Worm (Caenorhabditis elegans) whole organism, young adult: ENCODE results near the gene ZC190.10.

Source experiments
- B0019.2 ChIP-seq: fragments of 200-800 bp; sonication (Bioruptor generic); conservative IDR thresholded peaks from 2 replicates; pipeline ENCODE4 v1.3.6; 2022; ENCODE audit warnings: missing genetic modification reagents, missing genetic modification characterization, missing compliant biosample characterization
- B0336.3 ChIP-seq: fragments of 200-800 bp; sonication (Bioruptor generic); IDR thresholded peaks from 2 replicates; pipeline ENCODE4 v1.3.6; 2022; ENCODE audit warnings: missing genetic modification characterization, missing compliant biosample characterization
- C17E4.6 ChIP-seq: fragments of 200-800 bp; sonication (Bioruptor generic); IDR thresholded peaks from 2 replicates; pipeline ENCODE4 v1.3.6; 2022; ENCODE audit warnings: missing genetic modification reagents, missing genetic modification characterization, missing compliant biosample characterization
- F23B12.7 ChIP-seq: sonication (generic microtip); optimal IDR thresholded peaks from 2 replicates; lab custom pipeline; 2017; ENCODE audit warnings: missing genetic modification characterization, mild to moderate bottlenecking, missing compliant biosample characterization, antibody characterized with exemption, moderate library complexity; ENCODE audit not compliant: insufficient read depth
- F33H1.4 ChIP-seq: fragments of 200-800 bp; sonication (Bioruptor generic); IDR thresholded peaks from 2 replicates; pipeline ENCODE4 v1.3.6; 2022; ENCODE audit warnings: missing genetic modification reagents, missing genetic modification characterization, missing compliant biosample characterization
- F39B2.1 ChIP-seq: fragments of 200-800 bp; sonication (Bioruptor generic); IDR thresholded peaks from 2 replicates; pipeline ENCODE4 v1.3.6; 2022; ENCODE audit warnings: missing genetic modification reagents, missing genetic modification characterization, missing compliant biosample characterization
- F57C9.4 ChIP-seq: sonication (generic microtip); optimal IDR thresholded peaks from 2 replicates; lab custom pipeline; 2017; ENCODE audit warnings: mild to moderate bottlenecking, missing genetic modification characterization, missing compliant biosample characterization
- Y56A3A.18 ChIP-seq: fragments of 200-800 bp; sonication (Bioruptor generic); IDR thresholded peaks from 2 replicates; pipeline ENCODE4 v1.3.6; 2022; ENCODE audit warnings: missing genetic modification reagents, missing genetic modification characterization, missing compliant biosample characterization
- Y79H2A.3 ChIP-seq: fragments of 200-800 bp; sonication (Bioruptor generic); conservative IDR thresholded peaks from 2 replicates; pipeline ENCODE4 v1.3.6; 2022; ENCODE audit warnings: missing genetic modification reagents, missing genetic modification characterization, missing compliant biosample characterization
- ZK185.1 ChIP-seq: sonication (generic microtip); optimal IDR thresholded peaks from 2 replicates; lab custom pipeline; 2016; ENCODE audit warnings: mild to moderate bottlenecking, missing genetic modification characterization, missing compliant biosample characterization; ENCODE audit not compliant: poor library complexity, severe bottlenecking
- aptf-2 ChIP-seq: fragments of 200-800 bp; sonication (Bioruptor generic); conservative IDR thresholded peaks from 2 replicates; pipeline ENCODE4 v1.3.6; 2022; ENCODE audit warnings: missing genetic modification reagents, missing genetic modification characterization, missing compliant biosample characterization
- atf-7 ChIP-seq: sonication (generic microtip); optimal IDR thresholded peaks from 2 replicates; lab custom pipeline; 2017; ENCODE audit warnings: mild to moderate bottlenecking, missing genetic modification characterization, missing compliant biosample characterization
- athp-1 ChIP-seq: sonication (generic microtip); optimal IDR thresholded peaks from 2 replicates; lab custom pipeline; 2017; ENCODE audit warnings: mild to moderate bottlenecking, missing genetic modification characterization, missing compliant biosample characterization
- attf-6 ChIP-seq: fragments of 200-800 bp; sonication (Bioruptor generic); IDR thresholded peaks from 2 replicates; pipeline ENCODE4 v1.3.6; 2022; ENCODE audit warnings: missing genetic modification reagents, missing genetic modification characterization, missing compliant biosample characterization
- bed-1 ChIP-seq: fragments of 200-800 bp; sonication (Bioruptor generic); IDR thresholded peaks from 2 replicates; pipeline ENCODE4 v1.3.6; 2022; ENCODE audit warnings: missing genetic modification reagents, missing genetic modification characterization, missing compliant biosample characterization
- bed-2 ChIP-seq: fragments of 200-800 bp; sonication (Bioruptor generic); IDR thresholded peaks from 2 replicates; pipeline ENCODE4 v1.3.6; 2022; ENCODE audit warnings: missing genetic modification reagents, missing genetic modification characterization, missing compliant biosample characterization
- ceh-58 ChIP-seq: fragments of 200-800 bp; sonication (Bioruptor generic); IDR thresholded peaks from 2 replicates; pipeline ENCODE4 v1.3.6; 2022; ENCODE audit warnings: missing genetic modification characterization, missing compliant biosample characterization
- ceh-91 ChIP-seq: fragments of 200-800 bp; sonication (Bioruptor generic); IDR thresholded peaks from 2 replicates; pipeline ENCODE4 v1.3.6; 2022; ENCODE audit warnings: missing genetic modification reagents, missing genetic modification characterization, missing compliant biosample characterization
- dpl-1 ChIP-seq: fragments of 150-350 bp; optimal IDR thresholded peaks from 2 replicates; lab custom pipeline; 2014; ENCODE audit warnings: missing biosample characterization, missing genetic modification reagents, missing genetic modification characterization
- egl-18 ChIP-seq: fragments of 200-800 bp; sonication (Bioruptor generic); IDR thresholded peaks from 2 replicates; pipeline ENCODE4 v1.3.6; 2022; ENCODE audit warnings: missing genetic modification reagents, missing genetic modification characterization, missing compliant biosample characterization
- egrh-3 ChIP-seq: fragments of 200-800 bp; sonication (Bioruptor generic); IDR thresholded peaks from 2 replicates; pipeline ENCODE4 v1.3.6; 2022; ENCODE audit warnings: missing genetic modification reagents, missing genetic modification characterization, missing compliant biosample characterization
- ekl-4 ChIP-seq: fragments of 200-800 bp; sonication (Bioruptor generic); IDR thresholded peaks from 2 replicates; pipeline ENCODE4 v1.3.6; 2022; ENCODE audit warnings: missing genetic modification reagents, missing genetic modification characterization, missing compliant biosample characterization
- hlh-12 ChIP-seq: sonication (generic microtip); optimal IDR thresholded peaks from 2 replicates; lab custom pipeline; 2016; ENCODE audit warnings: missing genetic modification characterization, missing compliant biosample characterization
- lag-1 ChIP-seq: fragments of 200-800 bp; sonication (Bioruptor generic); IDR thresholded peaks from 2 replicates; pipeline ENCODE4 v1.3.6; 2022; ENCODE audit warnings: missing genetic modification reagents, missing genetic modification characterization, missing compliant biosample characterization
- lin-26 ChIP-seq: fragments of 200-800 bp; sonication (Bioruptor generic); IDR thresholded peaks from 2 replicates; pipeline ENCODE4 v1.3.6; 2022; ENCODE audit warnings: missing genetic modification reagents, missing genetic modification characterization, missing compliant biosample characterization
- madf-3 ChIP-seq: fragments of 200-800 bp; sonication (Bioruptor generic); IDR thresholded peaks from 2 replicates; pipeline ENCODE4 v1.3.6; 2022; ENCODE audit warnings: missing genetic modification reagents, missing genetic modification characterization, missing compliant biosample characterization
- madf-6 ChIP-seq: fragments of 200-800 bp; sonication (Bioruptor generic); IDR thresholded peaks from 2 replicates; pipeline ENCODE4 v1.3.6; 2022; ENCODE audit warnings: missing genetic modification reagents, missing genetic modification characterization, missing compliant biosample characterization
- madf-8 ChIP-seq: fragments of 200-800 bp; sonication (Bioruptor generic); conservative IDR thresholded peaks from 2 replicates; pipeline ENCODE4 v1.3.6; 2022; ENCODE audit warnings: missing genetic modification reagents, missing genetic modification characterization, missing compliant biosample characterization
- nfya-2 ChIP-seq: fragments of 200-800 bp; sonication (Bioruptor generic); IDR thresholded peaks from 2 replicates; pipeline ENCODE4 v1.3.6; 2022; ENCODE audit warnings: missing genetic modification reagents, missing genetic modification characterization, missing compliant biosample characterization
- nhr-179 ChIP-seq: sonication (generic microtip); optimal IDR thresholded peaks from 2 replicates; lab custom pipeline; 2016; ENCODE audit warnings: mild to moderate bottlenecking, missing genetic modification characterization, missing compliant biosample characterization
- nhr-27 ChIP-seq: fragments of 200-800 bp; sonication (Bioruptor generic); optimal IDR thresholded peaks from 2 replicates; lab custom pipeline; 2018; ENCODE audit warnings: mild to moderate bottlenecking, missing genetic modification characterization, moderate library complexity, missing compliant biosample characterization
- nhr-80 ChIP-seq: sonication (generic microtip); optimal IDR thresholded peaks from 2 replicates; lab custom pipeline; 2016; ENCODE audit warnings: missing genetic modification characterization, missing compliant biosample characterization
- pbrm-1 ChIP-seq: fragments of 200-800 bp; sonication (Bioruptor generic); IDR thresholded peaks from 2 replicates; pipeline ENCODE4 v1.3.6; 2022; ENCODE audit warnings: missing genetic modification reagents, missing genetic modification characterization, missing compliant biosample characterization
- rcor-1 ChIP-seq: fragments of 200-800 bp; sonication (Bioruptor generic); IDR thresholded peaks from 2 replicates; pipeline ENCODE4 v1.3.6; 2022; ENCODE audit warnings: missing genetic modification reagents, missing genetic modification characterization, missing compliant biosample characterization
- repo-1 ChIP-seq: sonication (generic microtip); optimal IDR thresholded peaks from 2 replicates; lab custom pipeline; 2017; ENCODE audit warnings: mild to moderate bottlenecking, missing genetic modification characterization, missing compliant biosample characterization
- sea-2 ChIP-seq: fragments of 200-800 bp; sonication (Bioruptor generic); IDR thresholded peaks from 2 replicates; pipeline ENCODE4 v1.3.6; 2022; ENCODE audit warnings: missing genetic modification characterization, missing compliant biosample characterization
- snpc-1.1 ChIP-seq: sonication (generic microtip); optimal IDR thresholded peaks from 2 replicates; lab custom pipeline; 2017; ENCODE audit warnings: missing genetic modification characterization, mild to moderate bottlenecking, missing compliant biosample characterization, antibody characterized with exemption, moderate library complexity, missing genotype, missing genetic modification reagents; ENCODE audit not compliant: insufficient read depth
- tbx-9 ChIP-seq: sonication (generic microtip); optimal IDR thresholded peaks from 2 replicates; lab custom pipeline; 2016; ENCODE audit warnings: borderline replicate concordance, missing genetic modification characterization, inconsistent platforms, missing compliant biosample characterization
- tlf-1 ChIP-seq: fragments of 200-800 bp; sonication (Bioruptor generic); optimal IDR thresholded peaks from 2 replicates; lab custom pipeline; 2018; ENCODE audit warnings: mild to moderate bottlenecking, missing genetic modification characterization, missing compliant biosample characterization
- unc-62 ChIP-seq: fragments of 150-350 bp; optimal IDR thresholded peaks from 2 replicates; lab custom pipeline; 2014; ENCODE audit warnings: missing biosample characterization, missing genetic modification reagents, missing genetic modification characterization
- zim-3 ChIP-seq: sonication (generic microtip); optimal IDR thresholded peaks from 2 replicates; lab custom pipeline; 2017; ENCODE audit warnings: mild to moderate bottlenecking, missing genetic modification characterization, moderate library complexity, missing compliant biosample characterization
- ztf-18 ChIP-seq: sonication (generic microtip); optimal IDR thresholded peaks from 2 replicates; lab custom pipeline; 2016; ENCODE audit warnings: missing genotype, mild to moderate bottlenecking, missing genetic modification characterization, missing compliant biosample characterization
- ztf-22 ChIP-seq: fragments of 200-800 bp; sonication (Bioruptor generic); optimal IDR thresholded peaks from 2 replicates; lab custom pipeline; 2018; ENCODE audit warnings: mild to moderate bottlenecking, missing genetic modification characterization, moderate library complexity, missing compliant biosample characterization
- ztf-28 ChIP-seq: fragments of 200-800 bp; sonication (Bioruptor generic); IDR thresholded peaks from 2 replicates; pipeline ENCODE4 v1.3.6; 2022; ENCODE audit warnings: missing genetic modification reagents, missing genetic modification characterization, missing compliant biosample characterization

ZC190.10 gene

ce11 chrV:8716175-8716574 lies 20.1 kb upstream of the ZC190.10 start, which contains the start of gene glr-5:
glr-5 (plus strand) TSS chrV:8716495.
- TF ChIP-seq Y79H2A.3 (GFP tag; lab: Robert Waterston, UW) = no peak
- no peak for TF ChIP-seq ztf-28 (GFP tag; lab: Robert Waterston, UW)
- no peak for TF ChIP-seq nhr-179 (tag; lab: Kevin White, UChicago)
- TF ChIP-seq B0336.3 (GFP tag; lab: Robert Waterston, UW) = no peak
- TF ChIP-seq ztf-18 = no peak
- TF ChIP-seq sea-2 (GFP tag; lab: Robert Waterston, UW) = no peak
- TF ChIP-seq B0019.2 (GFP tag; lab: Robert Waterston, UW) = no peak
- TF ChIP-seq aptf-2 = no peak
- TF ChIP-seq nhr-80 = no peak
- TF ChIP-seq madf-8 (GFP tag; lab: Robert Waterston, UW) = no peak
- no peak for TF ChIP-seq madf-3 (GFP tag; lab: Robert Waterston, UW)
- no peak for TF ChIP-seq tlf-1 (GFP tag; lab: Kevin White, UChicago)
- TF ChIP-seq C17E4.6 = no peak
- no peak for TF ChIP-seq atf-7

- TF ChIP-seq attf-6 (no peak), snpc-1.1 (tag; lab: Kevin White, UChicago) (no peak), nfya-2 (no peak), nhr-179 (tag; lab: Kevin White, UChicago) (no peak), madf-3 (GFP tag; lab: Robert Waterston, UW) (no peak), unc-62 (GFP tag; lab: Kevin White, UChicago) (no peak), rcor-1 (GFP tag; lab: Robert Waterston, UW) (no peak), egl-18 (no peak), Y79H2A.3 (GFP tag; lab: Robert Waterston, UW) (no peak), tbx-9 (tag; lab: Kevin White, UChicago) (no peak), dpl-1 (no peak), egrh-3 (no peak), athp-1 (tag; lab: Kevin White, UChicago) (no peak), lin-26 (GFP tag; lab: Robert Waterston, UW) (no peak), bed-1 (no peak), ekl-4 (GFP tag; lab: Robert Waterston, UW) (no peak)
Observed at ce11 chrV:8711910-8712309, 15.8 kb upstream of the ZC190.10 start, which contains the start of gene ZC178.2. ZC178.2 (minus strand) TSS chrV:8712010.

DNA sequence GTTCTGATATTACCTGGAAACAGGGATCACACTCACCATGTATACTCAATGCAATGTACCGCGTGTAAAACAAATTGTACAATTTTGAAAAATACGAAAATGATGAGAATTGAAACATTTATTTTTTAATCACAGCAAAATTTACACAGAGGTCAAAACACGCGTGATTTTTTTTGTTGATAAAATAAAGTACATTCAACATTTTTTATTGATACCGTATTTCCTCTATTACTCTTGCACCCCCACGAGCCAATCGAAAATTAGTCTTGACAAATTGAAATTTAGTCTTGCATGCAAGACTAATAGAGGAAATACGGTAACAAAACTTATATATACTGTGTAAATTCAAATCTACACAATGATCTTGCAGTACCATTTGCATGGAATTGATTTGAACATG lies 8.4 kb downstream of the ZC190.10 start, which contains the start of gene ZC190.8:
Gene ZC190.8 (minus strand): TSS at position 101 of the 400 bp plus-strand sequence.
- TF ChIP-seq ceh-58 (no peak), tbx-9 (tag; lab: Kevin White, UChicago) (no peak), F57C9.4 (tag; lab: Kevin White, UChicago) (no peak), ztf-28 (GFP tag; lab: Robert Waterston, UW) (no peak), Y56A3A.18 (no peak), pbrm-1 (GFP tag; lab: Robert Waterston, UW) (no peak), unc-62 (GFP tag; lab: Kevin White, UChicago) (no peak), ZK185.1 (tag; lab: Kevin White, UChicago) (no peak), ceh-91 (GFP tag; lab: Robert Waterston, UW) (no peak), madf-8 (GFP tag; lab: Robert Waterston, UW) (no peak), zim-3 (tag; lab: Kevin White, UChicago) (no peak), egrh-3 (no peak), nhr-80 (no peak), attf-6 (no peak)

ce11 chrV:8686764-8687163 lies 9.4 kb downstream of the ZC190.10 start, which contains the start of gene ZC190.7:
ZC190.7 (minus strand) TSS chrV:8686864.
- TF ChIP-seq F33H1.4 (no peak), F23B12.7 (no peak), C17E4.6 (no peak), bed-2 (GFP tag; lab: Robert Waterston, UW) (no peak), nfya-2 (no peak), nhr-27 (tag; lab: Kevin White, UChicago) (no peak), ztf-22 (GFP tag; lab: Kevin White, UChicago) (no peak), madf-6 (GFP tag; lab: Robert Waterston, UW) (no peak), ztf-18 (no peak), repo-1 (tag; lab: Kevin White, UChicago) (no peak), F57C9.4 (tag; lab: Kevin White, UChicago) (no peak), hlh-12 (tag; lab: Kevin White, UChicago) (no peak), lag-1 (GFP tag; lab: Robert Waterston, UW) (no peak), F39B2.1 (GFP tag; lab: Robert Waterston, UW) (no peak)
- TF ChIP-seq, all 124 proteins: peak for 0
